Fruit fly (Drosophila melanogaster): ENCODE data around the gene COX8.

The COX8 gene

DNA sequence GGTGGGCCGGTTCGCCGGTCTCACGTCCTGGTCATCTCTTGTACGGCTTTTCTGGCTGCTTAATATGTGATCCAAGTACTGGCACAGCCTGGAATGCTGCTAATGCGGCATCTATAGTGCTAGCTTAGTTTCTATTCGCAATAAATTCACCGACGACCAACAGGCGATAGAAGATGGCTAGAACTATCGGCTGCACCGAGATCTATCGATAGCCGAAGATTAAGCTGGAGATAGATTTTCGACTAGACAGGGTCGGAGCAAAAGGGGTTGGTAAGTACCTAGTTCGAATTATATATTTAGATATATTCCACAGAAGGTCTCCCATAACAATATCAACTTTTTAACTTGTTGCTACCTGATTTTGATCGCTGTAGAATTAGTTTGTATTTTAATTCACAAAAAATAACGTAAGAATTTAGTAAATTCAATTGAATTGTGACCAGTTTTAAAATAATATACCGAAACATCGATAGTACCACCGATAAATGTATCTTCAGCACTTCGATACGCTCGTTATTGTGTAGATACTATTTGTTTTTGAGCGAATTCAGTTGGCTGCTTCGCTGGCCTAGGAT lies 31.8 kb downstream of the COX8 start, which contains the start of the genes Glg1 and M6 (continued):
- TF ChIP-seq Eip74EF (GFP tag; optimal IDR thresholded peaks at IDR 0.05) (no peak), Hmx (GFP tag; optimal IDR thresholded peaks at IDR 0.05) (no peak), CkIIα-i1 (GFP tag; IDR thresholded peaks at IDR 0.05) (no peak), CG7786 (GFP tag; optimal IDR thresholded peaks at IDR 0.05) (peak; percentile 72), chif (GFP tag; optimal IDR thresholded peaks at IDR 0.05) (peak; percentile 4 to 54), CG10274 (GFP tag; optimal IDR thresholded peaks at IDR 0.05) (no peak), CG15269 (tag; optimal IDR thresholded peaks at IDR 0.05) (peak; percentile 74), CG2875 (GFP tag; optimal IDR thresholded peaks at IDR 0.05) (no peak), CG18619 (GFP tag; optimal IDR thresholded peaks at IDR 0.05) (peak; percentile 53), tll (GFP tag; optimal IDR thresholded peaks at IDR 0.05) (peak in 1 of 2 experiments; percentile 30), Camta (GFP tag; optimal IDR thresholded peaks at IDR 0.05) (peak; percentile 34), HmgZ (tag; optimal IDR thresholded peaks at IDR 0.05) (peak; percentile 72), unc-4 (GFP tag; IDR thresholded peaks at IDR 0.05; ENCODE audit: partially characterized antibody) (peak; percentile 93), CG14441 (GFP tag; IDR thresholded peaks at IDR 0.05) (peak; percentile 38; the same call in 1 of the 2 replicates), hkb (optimal IDR thresholded peaks at IDR 0.05) (no peak), hkb (GFP tag; IDR thresholded peaks at IDR 0.05) (peak; percentile 68), CG3726 (GFP tag; IDR thresholded peaks at IDR 0.05) (no peak), CG30020 (tag; optimal IDR thresholded peaks at IDR 0.05) (peak; percentile 75), eve (GFP tag; optimal IDR thresholded peaks at IDR 0.05) (no peak), schlank (tag; optimal IDR thresholded peaks at IDR 0.05) (no peak), zfh1 (GFP tag; IDR thresholded peaks at IDR 0.05) (peak; percentile 57; the same call in 2 of the 3 replicates), CG1024 (GFP tag; IDR thresholded peaks at IDR 0.05) (peak; percentile 33; the same call in 1 of the 2 replicates), ranshi (GFP tag; IDR thresholded peaks at IDR 0.05) (peak; percentile 69; the same call in 1 of the 2 replicates), peb (GFP tag; IDR thresholded peaks at IDR 0.05) (0 out of 2 replicates have a peak, but pooled peaks have one; percentile 13), run (tag; optimal IDR thresholded peaks at IDR 0.05) (no peak), YL-1 (GFP tag; optimal IDR thresholded peaks at IDR 0.05) (peak; percentile 78), CG17385 (GFP tag; optimal IDR thresholded peaks at IDR 0.05) (peak; percentile 63), CG10147 (GFP tag; optimal IDR thresholded peaks at IDR 0.05) (peak; percentile 68), CG18262 (tag; optimal IDR thresholded peaks at IDR 0.05) (peak; percentile 64), CG12391 (tag; optimal IDR thresholded peaks at IDR 0.05) (peak; percentile 80), CG15514 (GFP tag; optimal IDR thresholded peaks at IDR 0.05) (peak; percentile 72), oc (tag; optimal IDR thresholded peaks at IDR 0.05) (peak; percentile 82), CG33557 (GFP tag; optimal IDR thresholded peaks at IDR 0.05) (peak; percentile 54), Hmr (GFP tag; optimal IDR thresholded peaks at IDR 0.05) (peak; percentile 60), otp (GFP tag; IDR thresholded peaks at IDR 0.05) (no peak), CG16813 (GFP tag; IDR thresholded peaks at IDR 0.05; ENCODE audit: partially characterized antibody) (peak; percentile 96), Spps (tag; optimal IDR thresholded peaks at IDR 0.05) (peak; percentile 35), Pdp1 (GFP tag; optimal IDR thresholded peaks at IDR 0.05) (peak; percentile 51 to 64), CG11093 (GFP tag; IDR thresholded peaks at IDR 0.05) (no peak), CG13296 (GFP tag; optimal IDR thresholded peaks at IDR 0.05) (peak; percentile 43), Sox102F (GFP tag; optimal IDR thresholded peaks at IDR 0.05) (peak; percentile 60), CG17359 (tag; optimal IDR thresholded peaks at IDR 0.05) (peak; percentile 40), gcm (GFP tag; optimal IDR thresholded peaks at IDR 0.05) (peak; percentile 51), CG4404 (GFP tag; IDR thresholded peaks at IDR 0.05) (0 out of 2 replicates have a peak, but pooled peaks have one; percentile 32), CG13123 (GFP tag; optimal IDR thresholded peaks at IDR 0.05) (no peak), jigr1 (GFP tag; IDR thresholded peaks at IDR 0.05) (no peak), aop (GFP tag; IDR thresholded peaks at IDR 0.05) (0 out of 2 replicates have a peak, but pooled peaks have one; percentile 17), Trl (optimal IDR thresholded peaks at IDR 0.05) (no peak), Trl (GFP tag; optimal IDR thresholded peaks at IDR 0.05) (peak; percentile 58)

Data from whole organism, embryonic.